Fruit fly (Drosophila melanogaster) whole organism, pupa: ENCODE results near the gene CG9263.

Experiments used
- CG10348 ChIP-seq: fragments of 200-800 bp; sonication (Bioruptor generic); IDR thresholded peaks from 2 replicates; pipeline ENCODE4 v1.3.6; 2022; ENCODE audit warnings: missing biosample characterization, missing genetic modification characterization
- CG12605 ChIP-seq: fragments of 200-800 bp; sonication (Bioruptor generic); IDR thresholded peaks from 2 replicates; pipeline ENCODE4 v1.3.6; 2022; ENCODE audit warnings: missing biosample characterization, missing genetic modification characterization
- CG15710 ChIP-seq: fragments of 200-800 bp; sonication (Bioruptor generic); optimal IDR thresholded peaks from 2 replicates; lab custom pipeline; 2018; ENCODE audit warnings: missing biosample characterization, mild to moderate bottlenecking, missing genetic modification characterization, moderate library complexity
- CG32121 ChIP-seq: fragments of 200-800 bp; sonication (Bioruptor generic); IDR thresholded peaks from 2 replicates; pipeline ENCODE4 v1.3.6; 2022; ENCODE audit warnings: missing biosample characterization, missing genetic modification characterization
- CG8301 ChIP-seq: fragments of 200-800 bp; sonication (Bioruptor generic); optimal IDR thresholded peaks from 2 replicates; lab custom pipeline; 2018; ENCODE audit warnings: missing biosample characterization, mild to moderate bottlenecking, missing genetic modification characterization
- CG9948 ChIP-seq: fragments of 200-800 bp; sonication (Bioruptor generic); optimal IDR thresholded peaks from 2 replicates; lab custom pipeline; 2018; ENCODE audit warnings: missing biosample characterization, mild to moderate bottlenecking, missing genetic modification characterization, moderate library complexity
- Ets98B ChIP-seq: fragments of 200-800 bp; sonication (Bioruptor generic); IDR thresholded peaks from 2 replicates; pipeline ENCODE4 v1.3.6; 2022; ENCODE audit warnings: missing biosample characterization, missing genetic modification characterization

DNA sequence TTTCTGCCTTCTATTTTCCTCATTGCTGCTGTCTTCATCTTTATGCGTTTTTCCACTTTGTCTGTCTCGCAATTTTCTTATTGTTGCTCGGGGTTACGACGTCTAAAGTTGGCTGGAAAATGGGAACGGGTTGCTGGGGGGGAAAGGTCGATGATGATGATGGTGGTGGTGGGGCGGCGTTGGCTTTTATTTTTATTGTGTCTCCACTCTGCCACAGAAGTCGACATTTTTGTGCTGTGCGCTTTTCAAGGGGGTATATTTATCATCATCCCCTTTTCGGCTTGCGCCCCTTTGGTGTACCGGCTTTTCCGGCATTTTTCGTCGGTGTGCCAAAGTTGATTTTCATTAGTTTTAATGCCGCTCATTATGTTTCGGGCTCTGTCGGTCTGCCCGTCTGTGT, 13.0 kb upstream of the CG9263 start:
- TF ChIP-seq CG8301 (tag; lab: Kevin White, UChicago) (no peak), CG15710 (tag; lab: Kevin White, UChicago) (no peak), CG9948 (no peak), CG32121 (GFP tag; lab: Robert Waterston, UW) (no peak), CG12605 (GFP tag; lab: Robert Waterston, UW) (no peak), Ets98B (GFP tag; lab: Robert Waterston, UW) (no peak), CG10348 (GFP tag; lab: Robert Waterston, UW) (no peak)
